Worm (Caenorhabditis elegans) whole organism, L4 larva: ENCODE measurements around the gene tag-244.
A peak's percentile ranks its signal among the peaks of the same experiment; 100 is the strongest.

ENCODE experiments used
- F26F4.8 ChIP-seq: fragments of 200-800 bp; sonication (Bioruptor generic); conservative IDR thresholded peaks from 2 replicates; pipeline ENCODE4 v1.3.6; 2022; ENCODE audit warnings: missing genetic modification characterization, missing compliant biosample characterization
- F37D6.2 ChIP-seq: sonication (generic microtip); optimal IDR thresholded peaks from 2 replicates; lab custom pipeline; 2016; ENCODE audit warnings: mild to moderate bottlenecking, missing genetic modification characterization, missing compliant biosample characterization
- F49E8.2 ChIP-seq: sonication (generic microtip); optimal IDR thresholded peaks from 2 replicates; lab custom pipeline; 2016; ENCODE audit warnings: missing compliant biosample characterization, mild to moderate bottlenecking, missing genetic modification characterization, borderline replicate concordance
- Y105C5A.15 ChIP-seq: fragments of 200-800 bp; sonication (Bioruptor generic); IDR thresholded peaks from 2 replicates; pipeline ENCODE4 v1.3.6; 2022; ENCODE audit warnings: missing genetic modification characterization, missing compliant biosample characterization
- Y75B8A.6 ChIP-seq: fragments of 200-800 bp; sonication (Bioruptor generic); IDR thresholded peaks from 2 replicates; pipeline ENCODE4 v1.3.6; 2022; ENCODE audit warnings: missing genetic modification reagents, missing genetic modification characterization, missing compliant biosample characterization
- ZK546.5 ChIP-seq, 2 experiments: sonication (generic microtip); optimal IDR thresholded peaks; 2 replicates each; lab custom pipeline; 2017; ENCODE audit warnings: missing biosample characterization in 2 of 2, missing genetic modification characterization in 2 of 2
- aha-1 ChIP-seq: fragments of 150-350 bp; peaks from one replicate; lab custom pipeline; 2014; ENCODE audit warnings: missing biosample characterization, missing genetic modification characterization
- attf-4 ChIP-seq: sonication (generic microtip); optimal IDR thresholded peaks from 3 replicates; lab custom pipeline; 2017; ENCODE audit warnings: missing biosample characterization, missing genetic modification characterization
- ceh-44 ChIP-seq: fragments of 200-800 bp; sonication (Bioruptor generic); IDR thresholded peaks from 2 replicates; pipeline ENCODE4 v1.3.6; 2022; ENCODE audit warnings: missing genetic modification reagents, missing genetic modification characterization, missing compliant biosample characterization
- ces-1 ChIP-seq: fragments of 150-350 bp; sonication (generic microtip); optimal IDR thresholded peaks from 4 replicates; lab custom pipeline; 2014; ENCODE audit warnings: missing biosample characterization, missing genetic modification reagents, missing genetic modification characterization
- ctbp-1 ChIP-seq: fragments of 200-800 bp; sonication (Bioruptor generic); IDR thresholded peaks from 2 replicates; pipeline ENCODE4 v1.3.6; 2022; ENCODE audit warnings: missing genetic modification reagents, missing genetic modification characterization, missing compliant biosample characterization
- daf-16 ChIP-seq, 3 experiments: sonication (generic microtip); optimal IDR thresholded peaks; 2 replicates each; lab custom pipeline; 2016 to 2017; ENCODE audit warnings: missing genetic modification characterization in 3 of 3, missing genetic modification reagents in 3 of 3, mild to moderate bottlenecking in 2 of 3, missing compliant biosample characterization in 2 of 3, missing biosample characterization in 1 of 3, moderate library complexity in 1 of 3
- dmd-6 ChIP-seq: fragments of 200-800 bp; sonication (Bioruptor generic); IDR thresholded peaks from 2 replicates; pipeline ENCODE4 v1.3.6; 2022; ENCODE audit warnings: missing genetic modification reagents, missing genetic modification characterization, missing compliant biosample characterization
- dpl-1 ChIP-seq: fragments of 150-350 bp; optimal IDR thresholded peaks from 2 replicates; lab custom pipeline; 2014; ENCODE audit warnings: missing biosample characterization, missing genetic modification reagents, missing genetic modification characterization
- dve-1 ChIP-seq: sonication (generic microtip); optimal IDR thresholded peaks from 2 replicates; lab custom pipeline; 2017; ENCODE audit warnings: antibody characterized with exemption, mild to moderate bottlenecking, missing genetic modification characterization, missing compliant biosample characterization; ENCODE audit not compliant: insufficient read depth
- gei-8 ChIP-seq: fragments of 200-800 bp; sonication (Bioruptor generic); optimal IDR thresholded peaks from 2 replicates; lab custom pipeline; 2018; ENCODE audit warnings: mild to moderate bottlenecking, missing genetic modification characterization, missing compliant biosample characterization
- hif-1 ChIP-seq, 2 experiments: sonication (generic microtip); optimal IDR thresholded peaks; 2 replicates each; lab custom pipeline; 2016 to 2017; ENCODE audit warnings: missing compliant biosample characterization in 2 of 2, missing genetic modification characterization in 2 of 2, missing genetic modification reagents in 2 of 2, missing genotype in 2 of 2, mild to moderate bottlenecking in 1 of 2
- hlh-11 ChIP-seq: fragments of 200-800 bp; sonication (Bioruptor generic); optimal IDR thresholded peaks from 2 replicates; lab custom pipeline; 2018; ENCODE audit warnings: mild to moderate bottlenecking, missing genetic modification characterization, missing compliant biosample characterization
- hmg-1.1 ChIP-seq: fragments of 200-800 bp; sonication (Bioruptor generic); IDR thresholded peaks from 2 replicates; pipeline ENCODE4 v1.3.6; 2022; ENCODE audit warnings: missing genetic modification reagents, missing genetic modification characterization, missing compliant biosample characterization
- lin-15B ChIP-seq: fragments of 150-350 bp; sonication (generic microtip); optimal IDR thresholded peaks from 3 replicates; lab custom pipeline; 2014; ENCODE audit warnings: missing biosample characterization, missing genetic modification characterization
- lin-38 ChIP-seq: fragments of 200-800 bp; sonication (Bioruptor generic); IDR thresholded peaks from 2 replicates; pipeline ENCODE4 v1.3.6; 2022; ENCODE audit warnings: missing genetic modification reagents, missing genetic modification characterization, missing compliant biosample characterization
- lsy-2 ChIP-seq, 2 experiments: fragments of 150-350 bp in 1 of 2; sonication (generic microtip) in 1 of 2; optimal IDR thresholded peaks; 2 replicates each; lab custom pipeline; 2014 to 2017; ENCODE audit warnings: missing biosample characterization in 2 of 2, missing genetic modification characterization in 2 of 2
- mdl-1 ChIP-seq, 2 experiments: fragments of 150-350 bp in 1 of 2; sonication (generic microtip) in 1 of 2; optimal IDR thresholded peaks; 2 replicates each; lab custom pipeline; 2014 to 2017; ENCODE audit warnings: missing biosample characterization in 2 of 2, missing genetic modification characterization in 2 of 2
- mdt-29 ChIP-seq: fragments of 200-800 bp; sonication (Bioruptor generic); IDR thresholded peaks from 2 replicates; pipeline ENCODE4 v1.3.6; 2022; ENCODE audit warnings: missing genetic modification reagents, missing genetic modification characterization, missing compliant biosample characterization
- mep-1 ChIP-seq: fragments of 150-350 bp; sonication (generic microtip); optimal IDR thresholded peaks from 3 replicates; lab custom pipeline; 2014; ENCODE audit warnings: missing biosample characterization, missing genetic modification characterization
- nhr-28 ChIP-seq: fragments of 150-350 bp; optimal IDR thresholded peaks from 2 replicates; lab custom pipeline; 2014; ENCODE audit warnings: missing biosample characterization, missing genetic modification characterization
- nhr-41 ChIP-seq: fragments of 200-800 bp; sonication (Bioruptor generic); IDR thresholded peaks from 2 replicates; pipeline ENCODE4 v1.3.6; 2022; ENCODE audit warnings: missing genetic modification reagents, missing genetic modification characterization, missing compliant biosample characterization
- nhr-42 ChIP-seq: fragments of 200-800 bp; sonication (Bioruptor generic); IDR thresholded peaks from 2 replicates; pipeline ENCODE4 v1.3.6; 2022; ENCODE audit warnings: missing genetic modification characterization, missing compliant biosample characterization
- nhr-76 ChIP-seq: fragments of 150-350 bp; optimal IDR thresholded peaks from 2 replicates; lab custom pipeline; 2014; ENCODE audit warnings: missing biosample characterization, missing genetic modification characterization
- nhr-77 ChIP-seq: fragments of 150-350 bp; optimal IDR thresholded peaks from 2 replicates; lab custom pipeline; 2014; ENCODE audit warnings: missing biosample characterization, missing genetic modification characterization
- php-3 ChIP-seq: fragments of 200-800 bp; sonication (Bioruptor generic); IDR thresholded peaks from 2 replicates; pipeline ENCODE4 v1.3.6; 2022; ENCODE audit warnings: missing genetic modification reagents, missing genetic modification characterization, missing compliant biosample characterization
- pqm-1 ChIP-seq: sonication (generic microtip); optimal IDR thresholded peaks from 2 replicates; lab custom pipeline; 2017; ENCODE audit warnings: missing biosample characterization, missing genetic modification characterization
- rbr-2 ChIP-seq: sonication (generic microtip); optimal IDR thresholded peaks from 2 replicates; lab custom pipeline; 2016; ENCODE audit warnings: missing genotype, missing genetic modification characterization, missing compliant biosample characterization
- saeg-2 ChIP-seq: fragments of 200-800 bp; sonication (Bioruptor generic); IDR thresholded peaks from 2 replicates; pipeline ENCODE4 v1.3.6; 2022; ENCODE audit warnings: missing genetic modification reagents, missing genetic modification characterization, missing compliant biosample characterization
- set-16 ChIP-seq: fragments of 200-800 bp; sonication (Bioruptor generic); IDR thresholded peaks from 2 replicates; pipeline ENCODE4 v1.3.6; 2022; ENCODE audit warnings: missing genetic modification reagents, missing genetic modification characterization, missing compliant biosample characterization
- spr-3 ChIP-seq: fragments of 200-800 bp; sonication (Bioruptor generic); optimal IDR thresholded peaks from 2 replicates; lab custom pipeline; 2018; ENCODE audit warnings: mild to moderate bottlenecking, missing genetic modification characterization, missing compliant biosample characterization
- unc-130 ChIP-seq: sonication (generic microtip); optimal IDR thresholded peaks from 2 replicates; lab custom pipeline; 2016; ENCODE audit warnings: missing genetic modification reagents, missing genetic modification characterization, missing compliant biosample characterization
- unc-62 ChIP-seq, 3 experiments: fragments of 150-350 bp in 1 of 3; sonication (generic microtip); optimal IDR thresholded peaks in 2 of 3; peaks in 1 of 3; 1 replicate in 1 of 3; 2 replicates in 2 of 3; lab custom pipeline; 2014 to 2017; ENCODE audit warnings: missing biosample characterization in 3 of 3, missing genetic modification characterization in 3 of 3, missing genetic modification reagents in 3 of 3, missing genotype in 1 of 3

tag-244 gene

DNA sequence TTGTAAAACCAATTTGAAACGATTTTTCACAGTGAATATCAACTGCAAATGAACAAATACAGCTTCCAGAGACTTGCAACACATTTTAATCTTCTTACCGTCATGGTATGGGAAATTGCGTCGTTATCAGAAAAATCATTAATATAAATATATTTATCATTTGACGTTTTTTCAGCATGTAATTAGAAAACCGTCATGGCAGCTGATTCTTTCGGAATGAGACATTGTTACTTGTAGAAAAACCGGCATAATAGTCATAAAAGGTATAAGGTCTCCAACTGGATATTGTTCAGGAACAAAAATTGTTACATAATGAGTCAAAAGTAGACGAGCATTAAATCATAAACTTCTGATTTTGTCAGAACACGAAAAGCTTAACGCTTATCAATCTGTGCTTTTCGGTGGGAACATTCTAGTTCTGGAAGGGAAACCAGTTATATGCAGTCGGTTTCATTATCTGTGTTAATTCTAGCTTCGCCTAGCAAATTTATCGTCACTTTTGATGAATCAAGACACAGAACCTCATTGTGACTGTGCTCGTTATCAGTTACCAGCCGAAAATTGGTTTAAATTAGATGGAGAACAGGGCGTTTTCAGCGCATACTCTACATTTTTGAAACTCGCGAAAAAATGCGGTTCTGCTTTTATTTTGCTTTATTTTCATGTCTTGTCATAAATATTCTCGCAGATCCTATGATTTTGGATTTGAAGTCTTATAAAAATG is 2.7 kb downstream of the tag-244 start, which contains the start of gene C34H4.2:
Gene C34H4.2 (plus strand): TSS at position 558 of the 724 bp plus-strand sequence.
- TF ChIP-seq nhr-42: no peak
- TF ChIP-seq unc-130: no peak
- TF ChIP-seq nhr-41 (GFP tag; lab: Robert Waterston, UW): no peak
- TF ChIP-seq nhr-76 (tag; lab: Kevin White, UChicago): no peak
- TF ChIP-seq nhr-28: peak; percentile 62
- no peak for TF ChIP-seq Y105C5A.15 (GFP tag; lab: Robert Waterston, UW)
- TF ChIP-seq ces-1: no peak
- no peak for TF ChIP-seq F26F4.8 (GFP tag; lab: Robert Waterston, UW)
- TF ChIP-seq ctbp-1 (GFP tag; lab: Robert Waterston, UW): no peak
- no peak for TF ChIP-seq Y75B8A.6 (GFP tag; lab: Robert Waterston, UW)
- no peak for TF ChIP-seq rbr-2
- no peak for TF ChIP-seq lsy-2 (tag; optimal IDR thresholded peaks at IDR 0.05; lab: Kevin White, UChicago)
- TF ChIP-seq hlh-11: peak; percentile 1
- TF ChIP-seq pqm-1 (tag; lab: Kevin White, UChicago): peak; percentile 44
- peak; percentile 11; the same call in 1 of the 2 replicates for TF ChIP-seq dmd-6 (GFP tag; lab: Robert Waterston, UW)
- no peak for TF ChIP-seq mdl-1 (tag; optimal IDR thresholded peaks at IDR 0.05; lab: Kevin White, UChicago)

ce11 chrIV:1555021-1555720 is 4.5 kb downstream of the tag-244 start, which contains the start of gene C34H4.1:
TSS of gene C34H4.1 (plus strand) at chrIV:1555579.
- TF ChIP-seq nhr-77: peak; percentile 21
- TF ChIP-seq dve-1 (tag; lab: Kevin White, UChicago): peak; percentile 5
- no peak for TF ChIP-seq saeg-2 (GFP tag; lab: Robert Waterston, UW)
- no peak for TF ChIP-seq lin-38
- no peak for TF ChIP-seq ZK546.5 (tag; optimal IDR thresholded peaks at IDR 0.05; lab: Kevin White, UChicago)
- TF ChIP-seq lsy-2 (tag; optimal IDR thresholded peaks at IDR 0.05; lab: Kevin White, UChicago): no peak
- TF ChIP-seq hlh-11: peak; percentile 19
- TF ChIP-seq daf-16 (GFP tag; optimal IDR thresholded peaks at IDR 0.05; lab: Kevin White, UChicago): no peak
- TF ChIP-seq daf-16 (tag; optimal IDR thresholded peaks at IDR 0.05; lab: Kevin White, UChicago): peak; percentile 46
- TF ChIP-seq pqm-1 (tag; lab: Kevin White, UChicago): peak; percentile 66
- peak; percentile 50; the same call in 1 of the 2 replicates for TF ChIP-seq dmd-6 (GFP tag; lab: Robert Waterston, UW)
- no peak for TF ChIP-seq gei-8
- peak in 1 of 2 experiments; percentile 82 for TF ChIP-seq unc-62 (GFP tag; optimal IDR thresholded peaks at IDR 0.05 in 1 of 2; lab: Kevin White, UChicago)
- no peak for TF ChIP-seq unc-62 (tag; optimal IDR thresholded peaks at IDR 0.05; lab: Kevin White, UChicago)
- peak; percentile 28; the same call in 1 of the 2 replicates for TF ChIP-seq set-16 (GFP tag; lab: Robert Waterston, UW)
- TF ChIP-seq nhr-28: peak; percentile 49
- TF ChIP-seq aha-1 (tag; lab: Kevin White, UChicago): peak; percentile 53
- no peak for TF ChIP-seq dpl-1 (GFP tag; lab: Kevin White, UChicago)
- no peak for TF ChIP-seq lin-15B (tag; lab: Kevin White, UChicago)
- TF ChIP-seq mdt-29 (GFP tag; lab: Robert Waterston, UW): no peak

DNA sequence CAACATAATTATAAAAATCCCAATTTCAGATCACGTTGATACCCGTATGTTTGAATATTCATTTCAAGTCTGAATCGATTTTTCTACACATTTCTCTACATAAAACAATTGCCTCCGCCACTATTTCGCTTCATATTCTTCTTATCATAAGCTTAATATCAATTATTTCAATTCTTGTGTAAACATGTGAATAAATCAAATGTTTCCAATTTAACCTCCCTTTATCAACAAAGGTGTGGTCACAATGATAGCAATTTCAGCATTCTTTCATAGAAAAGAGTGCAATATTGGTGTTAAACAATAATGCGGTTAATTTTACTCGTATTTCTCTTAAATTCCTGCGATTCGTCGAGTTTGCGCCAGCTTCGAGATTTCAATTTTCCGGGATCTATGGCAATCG is 9.3 kb downstream of the tag-244 start, which contains the start of gene Y41D4B.17:
Gene Y41D4B.17 (plus strand): TSS at position 174 of the 400 bp plus-strand sequence.
- TF ChIP-seq F26F4.8 (GFP tag; lab: Robert Waterston, UW): no peak
- peak; percentile 79 for TF ChIP-seq pqm-1 (tag; lab: Kevin White, UChicago)
- peak; percentile 4 for TF ChIP-seq hlh-11
- TF ChIP-seq dmd-6 (GFP tag; lab: Robert Waterston, UW): peak; percentile 7; the same call in 1 of the 2 replicates
- TF ChIP-seq daf-16 (GFP tag; optimal IDR thresholded peaks at IDR 0.05; lab: Kevin White, UChicago): no peak
- peak; percentile 76 for TF ChIP-seq daf-16 (tag; optimal IDR thresholded peaks at IDR 0.05; lab: Kevin White, UChicago)
- TF ChIP-seq dve-1 (tag; lab: Kevin White, UChicago): peak; percentile 7
- no peak for TF ChIP-seq attf-4 (tag; lab: Kevin White, UChicago)

ce11 chrIV:1561884-1562283 is 11.2 kb downstream of the tag-244 start, which contains the start of gene hpo-6:
TSS of gene hpo-6 (plus strand) at chrIV:1562184.
- TF ChIP-seq Y75B8A.6 (GFP tag; lab: Robert Waterston, UW): no peak
- no peak for TF ChIP-seq php-3 (GFP tag; lab: Robert Waterston, UW)
- no peak for TF ChIP-seq spr-3
- no peak for TF ChIP-seq F37D6.2
- TF ChIP-seq F49E8.2 (tag; lab: Kevin White, UChicago): no peak
- TF ChIP-seq hmg-1.1: no peak
- TF ChIP-seq hlh-11: no peak
- no peak for TF ChIP-seq mep-1 (tag; lab: Kevin White, UChicago)
- no peak for TF ChIP-seq hif-1 (tag; optimal IDR thresholded peaks at IDR 0.05; lab: Kevin White, UChicago)
- TF ChIP-seq ceh-44 (GFP tag; lab: Robert Waterston, UW): no peak
- no peak for TF ChIP-seq daf-16 (GFP tag; optimal IDR thresholded peaks at IDR 0.05; lab: Kevin White, UChicago)
- peak; percentile 58 for TF ChIP-seq daf-16 (tag; optimal IDR thresholded peaks at IDR 0.05; lab: Kevin White, UChicago)
- no peak for TF ChIP-seq nhr-41 (GFP tag; lab: Robert Waterston, UW)
- peak; percentile 45 for TF ChIP-seq pqm-1 (tag; lab: Kevin White, UChicago)
